Worm (Caenorhabditis elegans) whole organism, L1 larva: ENCODE results near the gene T08D10.4.
A peak's percentile ranks its signal among the peaks of the same experiment; 100 is the strongest.

Experiments
- C04F5.9 ChIP-seq: sonication (generic microtip); optimal IDR thresholded peaks from 2 replicates; lab custom pipeline; 2016; ENCODE audit warnings: missing genetic modification characterization, missing compliant biosample characterization
- C16A3.4 ChIP-seq: fragments of 150-350 bp; optimal IDR thresholded peaks from 2 replicates; lab custom pipeline; 2014; ENCODE audit warnings: missing biosample characterization, missing genetic modification characterization
- F16B12.6 ChIP-seq: fragments of 150-350 bp; optimal IDR thresholded peaks from 2 replicates; lab custom pipeline; 2014; ENCODE audit warnings: missing biosample characterization, missing genetic modification characterization
- Y116A8C.19 ChIP-seq: sonication (generic microtip); optimal IDR thresholded peaks from 2 replicates; lab custom pipeline; 2016; ENCODE audit warnings: missing compliant biosample characterization, missing genetic modification characterization, borderline replicate concordance
- aha-1 ChIP-seq: fragments of 150-350 bp; optimal IDR thresholded peaks from 2 replicates; lab custom pipeline; 2014; ENCODE audit warnings: missing biosample characterization, missing genetic modification characterization
- alr-1 ChIP-seq: fragments of 200-800 bp; sonication (Bioruptor generic); optimal IDR thresholded peaks from 2 replicates; lab custom pipeline; 2018; ENCODE audit warnings: borderline replicate concordance, mild to moderate bottlenecking, missing genetic modification characterization, missing compliant biosample characterization
- aly-2 ChIP-seq: fragments of 150-350 bp; optimal IDR thresholded peaks from 2 replicates; lab custom pipeline; 2014; ENCODE audit warnings: missing biosample characterization, missing genetic modification characterization
- blmp-1 ChIP-seq: fragments of 150-350 bp; optimal IDR thresholded peaks from 2 replicates; lab custom pipeline; 2014; ENCODE audit warnings: missing biosample characterization, missing genetic modification characterization
- ceh-63 ChIP-seq: fragments of 200-800 bp; sonication (Bioruptor generic); optimal IDR thresholded peaks from 2 replicates; lab custom pipeline; 2018; ENCODE audit warnings: mild to moderate bottlenecking, missing genetic modification characterization, missing compliant biosample characterization
- ceh-90 ChIP-seq: sonication (generic microtip); optimal IDR thresholded peaks from 2 replicates; lab custom pipeline; 2016; ENCODE audit warnings: missing genetic modification characterization, missing compliant biosample characterization
- ces-1 ChIP-seq: fragments of 150-350 bp; optimal IDR thresholded peaks from 2 replicates; lab custom pipeline; 2014; ENCODE audit warnings: missing biosample characterization, missing genetic modification reagents, missing genetic modification characterization
- dpl-1 ChIP-seq, 3 experiments: fragments of 150-350 bp in 2 of 3; sonication (generic microtip) in 1 of 3; optimal IDR thresholded peaks; 2 replicates each; lab custom pipeline; 2014 to 2017; ENCODE audit warnings: missing biosample characterization in 3 of 3, missing genetic modification characterization in 3 of 3, missing genetic modification reagents in 3 of 3
- efl-1 ChIP-seq, 4 experiments: fragments of 150-350 bp; optimal IDR thresholded peaks in 3 of 4; peaks in 1 of 4; 1 replicate in 1 of 4; 2 replicates in 3 of 4; lab custom pipeline; 2014; ENCODE audit warnings: missing biosample characterization in 2 of 4, missing genetic modification characterization in 2 of 4, missing genetic modification reagents in 2 of 4
- egl-13 ChIP-seq: sonication (generic microtip); optimal IDR thresholded peaks from 2 replicates; lab custom pipeline; 2016; ENCODE audit warnings: missing genotype, missing genetic modification reagents, missing genetic modification characterization, missing compliant biosample characterization
- fkh-10 ChIP-seq: sonication (generic microtip); optimal IDR thresholded peaks from 2 replicates; lab custom pipeline; 2017; ENCODE audit warnings: missing biosample characterization, missing genetic modification reagents, missing genetic modification characterization
- fkh-4 ChIP-seq: sonication (generic microtip); optimal IDR thresholded peaks from 2 replicates; lab custom pipeline; 2016; ENCODE audit warnings: missing compliant biosample characterization, missing genetic modification characterization, borderline replicate concordance
- fkh-8 ChIP-seq: sonication (generic microtip); optimal IDR thresholded peaks from 2 replicates; lab custom pipeline; 2016; ENCODE audit warnings: mild to moderate bottlenecking, missing genetic modification characterization, missing compliant biosample characterization
- fos-1 ChIP-seq: fragments of 150-350 bp; optimal IDR thresholded peaks from 2 replicates; lab custom pipeline; 2014; ENCODE audit warnings: missing biosample characterization, missing genetic modification characterization
- grh-1 ChIP-seq: fragments of 200-800 bp; sonication (Bioruptor generic); IDR thresholded peaks from 2 replicates; pipeline ENCODE4 v1.3.6; 2022; ENCODE audit warnings: missing genetic modification reagents, missing genetic modification characterization, missing compliant biosample characterization
- irx-1 ChIP-seq: sonication (generic microtip); optimal IDR thresholded peaks from 2 replicates; lab custom pipeline; 2016; ENCODE audit warnings: missing genetic modification characterization, missing compliant biosample characterization
- lin-13 ChIP-seq: fragments of 150-350 bp; optimal IDR thresholded peaks from 2 replicates; lab custom pipeline; 2014; ENCODE audit warnings: missing biosample characterization, missing genetic modification reagents, missing genetic modification characterization
- lin-14 ChIP-seq: fragments of 200-800 bp; sonication (Bioruptor generic); optimal IDR thresholded peaks from 2 replicates; lab custom pipeline; 2018; ENCODE audit warnings: mild to moderate bottlenecking, missing genetic modification characterization, moderate library complexity, missing compliant biosample characterization
- lin-15B ChIP-seq: fragments of 150-350 bp; sonication (generic microtip); optimal IDR thresholded peaks from 3 replicates; lab custom pipeline; 2014; ENCODE audit warnings: missing biosample characterization, missing genetic modification characterization
- lin-35 ChIP-seq, 2 experiments: fragments of 150-350 bp; optimal IDR thresholded peaks; 2 replicates each; lab custom pipeline; 2014; ENCODE audit warnings: missing biosample characterization in 2 of 2, missing genetic modification characterization in 2 of 2, missing genetic modification reagents in 2 of 2
- lin-39 ChIP-seq: fragments of 150-350 bp; optimal IDR thresholded peaks from 2 replicates; lab custom pipeline; 2014; ENCODE audit warnings: missing biosample characterization, missing genetic modification reagents, missing genetic modification characterization
- lir-3 ChIP-seq: sonication (generic microtip); optimal IDR thresholded peaks from 2 replicates; lab custom pipeline; 2016; ENCODE audit warnings: mild to moderate bottlenecking, missing genetic modification characterization, moderate library complexity, missing compliant biosample characterization; ENCODE audit not compliant: poor library complexity
- lsy-2 ChIP-seq, 2 experiments: fragments of 150-350 bp; optimal IDR thresholded peaks; 2 replicates each; lab custom pipeline; 2014; ENCODE audit warnings: missing biosample characterization in 2 of 2, missing genetic modification characterization in 2 of 2
- mdl-1 ChIP-seq, 2 experiments: fragments of 150-350 bp; optimal IDR thresholded peaks; 2 replicates each; lab custom pipeline; 2014 to 2017; ENCODE audit warnings: missing biosample characterization in 2 of 2, missing genetic modification characterization in 2 of 2, inconsistent platforms in 1 of 2
- mep-1 ChIP-seq: fragments of 150-350 bp; optimal IDR thresholded peaks from 2 replicates; lab custom pipeline; 2014; ENCODE audit warnings: missing biosample characterization, missing genetic modification characterization
- nhr-19 ChIP-seq: fragments of 200-800 bp; sonication (Bioruptor generic); conservative IDR thresholded peaks from 2 replicates; pipeline ENCODE4 v1.3.6; 2022; ENCODE audit warnings: missing genetic modification characterization, missing compliant biosample characterization
- nhr-20 ChIP-seq: sonication (generic microtip); optimal IDR thresholded peaks from 2 replicates; lab custom pipeline; 2016; ENCODE audit warnings: mild to moderate bottlenecking, missing genetic modification characterization, missing compliant biosample characterization
- nhr-237 ChIP-seq: fragments of 150-350 bp; optimal IDR thresholded peaks from 2 replicates; lab custom pipeline; 2014; ENCODE audit warnings: missing biosample characterization, missing genetic modification characterization
- nhr-28 ChIP-seq: fragments of 150-350 bp; optimal IDR thresholded peaks from 2 replicates; lab custom pipeline; 2014; ENCODE audit warnings: missing biosample characterization, missing genetic modification characterization
- nhr-47 ChIP-seq: sonication (generic microtip); optimal IDR thresholded peaks from 2 replicates; lab custom pipeline; 2016; ENCODE audit warnings: mild to moderate bottlenecking, missing genetic modification characterization, moderate library complexity, missing compliant biosample characterization
- nhr-76 ChIP-seq: sonication (generic microtip); optimal IDR thresholded peaks from 2 replicates; lab custom pipeline; 2017; ENCODE audit warnings: missing biosample characterization, missing genetic modification characterization
- nhr-77 ChIP-seq: fragments of 150-350 bp; optimal IDR thresholded peaks from 2 replicates; lab custom pipeline; 2014; ENCODE audit warnings: missing biosample characterization, missing genetic modification characterization
- nhr-85 ChIP-seq: sonication (generic microtip); peaks from one replicate; lab custom pipeline; 2016; ENCODE audit warnings: missing genetic modification characterization, inconsistent platforms, missing compliant biosample characterization
- pag-3 ChIP-seq: sonication (generic microtip); optimal IDR thresholded peaks from 2 replicates; lab custom pipeline; 2017; ENCODE audit warnings: missing genetic modification characterization, mild to moderate bottlenecking, missing compliant biosample characterization, antibody characterized with exemption, borderline replicate concordance; ENCODE audit not compliant: insufficient read depth
- pax-3 ChIP-seq: fragments of 200-800 bp; sonication (Bioruptor generic); optimal IDR thresholded peaks from 2 replicates; lab custom pipeline; 2018; ENCODE audit warnings: mild to moderate bottlenecking, missing genetic modification characterization, moderate library complexity, missing compliant biosample characterization
- pqm-1 ChIP-seq: sonication (generic microtip); optimal IDR thresholded peaks from 3 replicates; lab custom pipeline; 2017; ENCODE audit warnings: missing biosample characterization, missing genetic modification characterization
- skn-1 ChIP-seq: fragments of 150-350 bp; optimal IDR thresholded peaks from 2 replicates; lab custom pipeline; 2014; ENCODE audit warnings: missing biosample characterization, missing genetic modification characterization
- snpc-4 ChIP-seq: fragments of 150-350 bp; optimal IDR thresholded peaks from 2 replicates; lab custom pipeline; 2014; ENCODE audit warnings: missing biosample characterization, missing genetic modification characterization
- snu-23 ChIP-seq: sonication (generic microtip); optimal IDR thresholded peaks from 2 replicates; lab custom pipeline; 2016; ENCODE audit warnings: missing genetic modification characterization, missing compliant biosample characterization
- sup-37 ChIP-seq: fragments of 200-800 bp; sonication (Bioruptor generic); optimal IDR thresholded peaks from 2 replicates; lab custom pipeline; 2018; ENCODE audit warnings: mild to moderate bottlenecking, missing genetic modification characterization, missing compliant biosample characterization
- tbx-2 ChIP-seq: sonication (generic microtip); optimal IDR thresholded peaks from 2 replicates; lab custom pipeline; 2016; ENCODE audit warnings: missing genetic modification characterization, missing compliant biosample characterization
- tlp-1 ChIP-seq: fragments of 150-350 bp; optimal IDR thresholded peaks from 2 replicates; lab custom pipeline; 2014; ENCODE audit warnings: missing biosample characterization, missing genetic modification characterization
- unc-30 ChIP-seq: sonication (generic microtip); optimal IDR thresholded peaks from 2 replicates; lab custom pipeline; 2017; ENCODE audit warnings: missing biosample characterization, missing genetic modification characterization
- unc-62 ChIP-seq: fragments of 150-350 bp; optimal IDR thresholded peaks from 2 replicates; lab custom pipeline; 2014; ENCODE audit warnings: missing biosample characterization, missing genetic modification reagents, missing genetic modification characterization
- unc-86 ChIP-seq: sonication (generic microtip); optimal IDR thresholded peaks from 2 replicates; lab custom pipeline; 2016; ENCODE audit warnings: missing genetic modification characterization, missing compliant biosample characterization
- xbp-1 ChIP-seq: sonication (generic microtip); optimal IDR thresholded peaks from 2 replicates; lab custom pipeline; 2016; ENCODE audit warnings: missing genetic modification characterization, missing compliant biosample characterization
- zag-1 ChIP-seq: fragments of 150-350 bp; optimal IDR thresholded peaks from 2 replicates; lab custom pipeline; 2014; ENCODE audit warnings: missing biosample characterization, missing genetic modification characterization
- ztf-11 ChIP-seq, 2 experiments: sonication (generic microtip); optimal IDR thresholded peaks; 2 replicates each; lab custom pipeline; 2016 to 2017; ENCODE audit warnings: missing genetic modification characterization in 2 of 2, missing biosample characterization in 1 of 2, missing compliant biosample characterization in 1 of 2

T08D10.4 gene

DNA sequence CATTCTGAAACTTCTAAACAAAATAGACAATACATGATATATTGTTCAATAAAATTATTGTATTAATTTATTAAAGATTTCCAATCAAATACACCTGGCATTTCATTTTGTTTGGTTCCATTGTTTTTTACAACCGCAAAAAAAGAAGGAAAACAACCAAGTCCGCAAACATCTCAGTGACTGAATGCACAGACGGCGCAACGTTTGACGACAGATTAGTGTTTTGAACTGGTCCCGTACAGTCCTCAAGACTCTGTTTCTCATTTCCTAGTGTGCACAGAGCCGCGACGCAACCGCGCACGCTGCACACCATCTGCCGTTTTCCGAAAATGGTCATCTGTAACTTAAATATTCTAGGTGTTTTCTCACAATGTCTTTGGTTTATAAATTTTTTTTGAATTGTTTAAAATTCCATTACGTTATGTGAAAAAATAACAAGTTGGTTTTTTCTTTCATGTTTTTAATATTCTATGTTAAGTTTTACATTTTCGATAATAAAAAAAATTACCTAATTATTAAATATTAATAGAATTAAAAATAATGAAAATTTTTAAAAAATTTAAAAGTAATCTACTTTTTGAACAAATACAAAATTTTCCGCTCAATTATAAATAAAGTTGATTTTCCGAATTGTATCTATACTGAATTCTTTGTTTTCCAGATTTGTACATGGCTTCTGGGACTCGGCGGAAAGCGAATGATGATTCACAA is 4.8 kb downstream of the T08D10.4 start, which contains the start of gene lsd-1 (continued):
- TF ChIP-seq lir-3 (tag; lab: Kevin White, UChicago) (no peak), nhr-47 (peak; percentile 45), nhr-20 (tag; lab: Kevin White, UChicago) (no peak), pax-3 (no peak), alr-1 (tag; lab: Kevin White, UChicago) (no peak), pag-3 (tag; lab: Kevin White, UChicago) (no peak), snpc-4 (tag; lab: Kevin White, UChicago) (no peak), lin-39 (no peak), ceh-90 (tag; lab: Kevin White, UChicago) (no peak), ceh-63 (no peak), tbx-2 (peak; percentile 21), lin-14 (GFP tag; lab: Kevin White, UChicago) (no peak), nhr-237 (tag; lab: Kevin White, UChicago) (no peak), grh-1 (GFP tag; lab: Robert Waterston, UW) (no peak), egl-13 (tag; lab: Kevin White, UChicago) (peak; percentile 9), skn-1 (tag; lab: Kevin White, UChicago) (no peak), lin-35 (GFP tag; optimal IDR thresholded peaks at IDR 0.05; lab: Kevin White, UChicago) (peak; percentile 29 to 56), fos-1 (no peak), mep-1 (tag; lab: Kevin White, UChicago) (no peak), fkh-8 (no peak), snu-23 (no peak), C16A3.4 (peak; percentile 28), unc-62 (GFP tag; lab: Kevin White, UChicago) (no peak), F16B12.6 (tag; lab: Kevin White, UChicago) (peak; percentile 92), tlp-1 (tag; lab: Kevin White, UChicago) (no peak), aly-2 (no peak), nhr-28 (no peak), zag-1 (no peak), mdl-1 (tag; optimal IDR thresholded peaks at IDR 0.05; lab: Kevin White, UChicago) (no peak), nhr-77 (tag; lab: Kevin White, UChicago) (no peak), unc-30 (tag; lab: Kevin White, UChicago) (no peak), C04F5.9 (tag; lab: Kevin White, UChicago) (no peak), pqm-1 (tag; lab: Kevin White, UChicago) (no peak), nhr-85 (tag; lab: Kevin White, UChicago) (peak; percentile 68), unc-86 (tag; lab: Kevin White, UChicago) (no peak), xbp-1 (tag; lab: Kevin White, UChicago) (peak; percentile 10), efl-1 (optimal IDR thresholded peaks at IDR 0.05; lab: Kevin White, UChicago) (peak; percentile 22 to 23), efl-1 (GFP tag; optimal IDR thresholded peaks at IDR 0.05 in 1 of 2; lab: Kevin White, UChicago) (peak in 1 of 2 experiments; percentile 4), fkh-10 (GFP tag; lab: Kevin White, UChicago) (no peak), Y116A8C.19 (no peak), lin-13 (no peak), dpl-1 (GFP tag; optimal IDR thresholded peaks at IDR 0.05; lab: Kevin White, UChicago) (peak in 2 of 3 experiments; percentile 28 to 32), fkh-4 (no peak), blmp-1 (tag; lab: Kevin White, UChicago) (no peak), irx-1 (no peak), ces-1 (no peak), nhr-76 (tag; lab: Kevin White, UChicago) (no peak), aha-1 (no peak), lsy-2 (tag; optimal IDR thresholded peaks at IDR 0.05; lab: Kevin White, UChicago) (no peak), lin-15B (tag; lab: Kevin White, UChicago) (no peak), ztf-11 (tag; optimal IDR thresholded peaks at IDR 0.05; lab: Kevin White, UChicago) (no peak), nhr-19 (GFP tag; lab: Robert Waterston, UW) (no peak), sup-37 (GFP tag; lab: Kevin White, UChicago) (no peak)
- TF ChIP-seq, all 84 proteins: peak for 15
